Worm (Caenorhabditis elegans) whole organism, L1 larva: ENCODE measurements around the gene enu-3.1.
"Not testable (repeated sequence)": the region's sequence is repeated elsewhere in the genome, so short reads cannot be mapped to it uniquely, and the experiment has no call there.

Experiments used
- C04F5.9 ChIP-seq: sonication (generic microtip); optimal IDR thresholded peaks from 2 replicates; lab custom pipeline; 2016; ENCODE audit warnings: missing genetic modification characterization, missing compliant biosample characterization
- Y116A8C.19 ChIP-seq: sonication (generic microtip); optimal IDR thresholded peaks from 2 replicates; lab custom pipeline; 2016; ENCODE audit warnings: missing compliant biosample characterization, missing genetic modification characterization, borderline replicate concordance
- aha-1 ChIP-seq: fragments of 150-350 bp; optimal IDR thresholded peaks from 2 replicates; lab custom pipeline; 2014; ENCODE audit warnings: missing biosample characterization, missing genetic modification characterization
- ceh-63 ChIP-seq: fragments of 200-800 bp; sonication (Bioruptor generic); optimal IDR thresholded peaks from 2 replicates; lab custom pipeline; 2018; ENCODE audit warnings: mild to moderate bottlenecking, missing genetic modification characterization, missing compliant biosample characterization
- ceh-8 ChIP-seq: fragments of 200-800 bp; sonication (Bioruptor generic); optimal IDR thresholded peaks from 2 replicates; lab custom pipeline; 2018; ENCODE audit warnings: mild to moderate bottlenecking, missing genetic modification characterization, moderate library complexity, missing compliant biosample characterization
- ceh-82 ChIP-seq, 3 experiments: fragments of 150-350 bp in 1 of 3; sonication (generic microtip) in 2 of 3; optimal IDR thresholded peaks; 2 replicates each; lab custom pipeline; 2014 to 2017; ENCODE audit warnings: missing biosample characterization in 3 of 3, missing genetic modification characterization in 3 of 3
- dsc-1 ChIP-seq: sonication (generic microtip); optimal IDR thresholded peaks from 2 replicates; lab custom pipeline; 2016; ENCODE audit warnings: mild to moderate bottlenecking, missing genetic modification characterization, missing compliant biosample characterization
- efl-1 ChIP-seq, 4 experiments: fragments of 150-350 bp; optimal IDR thresholded peaks in 3 of 4; peaks in 1 of 4; 1 replicate in 1 of 4; 2 replicates in 3 of 4; lab custom pipeline; 2014; ENCODE audit warnings: missing biosample characterization in 2 of 4, missing genetic modification characterization in 2 of 4, missing genetic modification reagents in 2 of 4
- egl-27 ChIP-seq, 2 experiments: fragments of 150-350 bp in 1 of 2; sonication (generic microtip); optimal IDR thresholded peaks; 3 replicates each; lab custom pipeline; 2017 to 2018; ENCODE audit warnings: missing biosample characterization in 2 of 2, missing genetic modification characterization in 2 of 2, missing genetic modification reagents in 2 of 2
- fkh-10 ChIP-seq: sonication (generic microtip); optimal IDR thresholded peaks from 2 replicates; lab custom pipeline; 2017; ENCODE audit warnings: missing biosample characterization, missing genetic modification reagents, missing genetic modification characterization
- grh-1 ChIP-seq: fragments of 200-800 bp; sonication (Bioruptor generic); IDR thresholded peaks from 2 replicates; pipeline ENCODE4 v1.3.6; 2022; ENCODE audit warnings: missing genetic modification reagents, missing genetic modification characterization, missing compliant biosample characterization
- hlh-4 ChIP-seq: sonication (generic microtip); optimal IDR thresholded peaks from 2 replicates; lab custom pipeline; 2016; ENCODE audit warnings: mild to moderate bottlenecking, missing genetic modification characterization, missing compliant biosample characterization
- hpl-2 ChIP-seq: fragments of 150-350 bp; optimal IDR thresholded peaks from 2 replicates; lab custom pipeline; 2014; ENCODE audit warnings: missing biosample characterization, missing genetic modification reagents, missing genetic modification characterization
- jun-1 ChIP-seq: fragments of 150-350 bp; optimal IDR thresholded peaks from 2 replicates; lab custom pipeline; 2014; ENCODE audit warnings: missing biosample characterization, missing genetic modification reagents, missing genetic modification characterization
- lin-15B ChIP-seq: fragments of 150-350 bp; sonication (generic microtip); optimal IDR thresholded peaks from 3 replicates; lab custom pipeline; 2014; ENCODE audit warnings: missing biosample characterization, missing genetic modification characterization
- lir-3 ChIP-seq: sonication (generic microtip); optimal IDR thresholded peaks from 2 replicates; lab custom pipeline; 2016; ENCODE audit warnings: mild to moderate bottlenecking, missing genetic modification characterization, moderate library complexity, missing compliant biosample characterization; ENCODE audit not compliant: poor library complexity
- mab-9 ChIP-seq: fragments of 200-800 bp; sonication (Bioruptor generic); IDR thresholded peaks from 2 replicates; pipeline ENCODE4 v1.3.6; 2022; ENCODE audit warnings: missing genetic modification reagents, missing genetic modification characterization, missing compliant biosample characterization
- mef-2 ChIP-seq: fragments of 150-350 bp; optimal IDR thresholded peaks from 2 replicates; lab custom pipeline; 2014; ENCODE audit warnings: missing biosample characterization, missing genetic modification characterization
- mep-1 ChIP-seq: fragments of 150-350 bp; optimal IDR thresholded peaks from 2 replicates; lab custom pipeline; 2014; ENCODE audit warnings: missing biosample characterization, missing genetic modification characterization
- nhr-11 ChIP-seq: fragments of 150-350 bp; optimal IDR thresholded peaks from 2 replicates; lab custom pipeline; 2014; ENCODE audit warnings: missing biosample characterization, missing genetic modification characterization
- nhr-20 ChIP-seq: sonication (generic microtip); optimal IDR thresholded peaks from 2 replicates; lab custom pipeline; 2016; ENCODE audit warnings: mild to moderate bottlenecking, missing genetic modification characterization, missing compliant biosample characterization
- nhr-71 ChIP-seq: sonication (generic microtip); optimal IDR thresholded peaks from 2 replicates; lab custom pipeline; 2016; ENCODE audit warnings: mild to moderate bottlenecking, missing genetic modification characterization, moderate library complexity, missing compliant biosample characterization
- nhr-77 ChIP-seq: fragments of 150-350 bp; optimal IDR thresholded peaks from 2 replicates; lab custom pipeline; 2014; ENCODE audit warnings: missing biosample characterization, missing genetic modification characterization
- nhr-85 ChIP-seq: sonication (generic microtip); peaks from one replicate; lab custom pipeline; 2016; ENCODE audit warnings: missing genetic modification characterization, inconsistent platforms, missing compliant biosample characterization
- pag-3 ChIP-seq: sonication (generic microtip); optimal IDR thresholded peaks from 2 replicates; lab custom pipeline; 2017; ENCODE audit warnings: missing genetic modification characterization, mild to moderate bottlenecking, missing compliant biosample characterization, antibody characterized with exemption, borderline replicate concordance; ENCODE audit not compliant: insufficient read depth
- pax-3 ChIP-seq: fragments of 200-800 bp; sonication (Bioruptor generic); optimal IDR thresholded peaks from 2 replicates; lab custom pipeline; 2018; ENCODE audit warnings: mild to moderate bottlenecking, missing genetic modification characterization, moderate library complexity, missing compliant biosample characterization
- rnt-1 ChIP-seq: sonication (generic microtip); optimal IDR thresholded peaks from 2 replicates; lab custom pipeline; 2016; ENCODE audit warnings: mild to moderate bottlenecking, missing genetic modification characterization, moderate library complexity, missing compliant biosample characterization
- sox-4 ChIP-seq: sonication (generic microtip); optimal IDR thresholded peaks from 2 replicates; lab custom pipeline; 2016; ENCODE audit warnings: missing genetic modification characterization, missing compliant biosample characterization
- sptf-1 ChIP-seq: fragments of 150-350 bp; optimal IDR thresholded peaks from 2 replicates; lab custom pipeline; 2014; ENCODE audit warnings: missing biosample characterization, missing genetic modification characterization
- tbx-2 ChIP-seq: sonication (generic microtip); optimal IDR thresholded peaks from 2 replicates; lab custom pipeline; 2016; ENCODE audit warnings: missing genetic modification characterization, missing compliant biosample characterization
- tlp-1 ChIP-seq: fragments of 150-350 bp; optimal IDR thresholded peaks from 2 replicates; lab custom pipeline; 2014; ENCODE audit warnings: missing biosample characterization, missing genetic modification characterization
- xbp-1 ChIP-seq: sonication (generic microtip); optimal IDR thresholded peaks from 2 replicates; lab custom pipeline; 2016; ENCODE audit warnings: missing genetic modification characterization, missing compliant biosample characterization
- zag-1 ChIP-seq: fragments of 150-350 bp; optimal IDR thresholded peaks from 2 replicates; lab custom pipeline; 2014; ENCODE audit warnings: missing biosample characterization, missing genetic modification characterization

enu-3.1 gene

ce11 chrIII:10432104-10432503 lies 4.0 kb upstream of the enu-3.1 start (continued):
- TF ChIP-seq mep-1 (no peak), ceh-8 (GFP tag; lab: Kevin White, UChicago) (no peak), nhr-20 (tag; lab: Kevin White, UChicago) (peak; percentile 22), efl-1 (optimal IDR thresholded peaks at IDR 0.05; lab: Kevin White, UChicago) (peak; percentile 6 to 36), efl-1 (GFP tag; optimal IDR thresholded peaks at IDR 0.05 in 1 of 2; lab: Kevin White, UChicago) (peak; percentile 26 to 93), tbx-2 (tag; lab: Kevin White, UChicago) (peak; percentile 3), nhr-71 (tag; lab: Kevin White, UChicago) (peak; percentile 64), ceh-63 (GFP tag; lab: Kevin White, UChicago) (no peak)

ce11 chrIII:10438780-10439179 lies 2.7 kb downstream of the enu-3.1 start, which contains the start of gene H04D03.6:
Gene H04D03.6, minus strand, starts transcription at chrIII:10438880.
- not testable (repeated sequence) for TF ChIP-seq Y116A8C.19; hlh-4 (tag; lab: Kevin White, UChicago); sox-4 (tag; lab: Kevin White, UChicago)

- no peak for TF ChIP-seq pag-3 (tag; lab: Kevin White, UChicago)
- TF ChIP-seq ceh-63 (GFP tag; lab: Kevin White, UChicago) = no peak
- no peak for TF ChIP-seq C04F5.9
Observed at ce11 chrIII:10442355-10443140, 6.5 kb downstream of the enu-3.1 start, which contains the start of the genes H04D03.2 and ecps-2. Gene H04D03.2, minus strand, starts transcription at chrIII:10442405. Gene ecps-2, plus strand, starts transcription at chrIII:10443090.

ce11 chrIII:10446730-10447129 lies 10.7 kb downstream of the enu-3.1 start, which contains the start of gene H04D03.7:
Gene H04D03.7, minus strand, starts transcription at chrIII:10446830.
- TF ChIP-seq nhr-11 (tag; lab: Kevin White, UChicago) (no peak), aha-1 (tag; lab: Kevin White, UChicago) (no peak), jun-1 (tag; lab: Kevin White, UChicago) (no peak), egl-27 (tag; optimal IDR thresholded peaks at IDR 0.05; lab: Kevin White, UChicago) (no peak), nhr-85 (tag; lab: Kevin White, UChicago) (no peak), hlh-4 (tag; lab: Kevin White, UChicago) (no peak), ceh-82 (tag; optimal IDR thresholded peaks at IDR 0.05; lab: Kevin White, UChicago) (no peak), mab-9 (GFP tag; lab: Robert Waterston, UW) (no peak), dsc-1 (tag; lab: Kevin White, UChicago) (no peak), lin-15B (tag; lab: Kevin White, UChicago) (no peak)

ce11 chrIII:10451012-10451411 lies 14.9 kb downstream of the enu-3.1 start, which contains the start of gene H04D03.4:
Gene H04D03.4, minus strand, starts transcription at chrIII:10451112.
- no peak for TF ChIP-seq fkh-10 (GFP tag; lab: Kevin White, UChicago)
- TF ChIP-seq ceh-82 (tag; optimal IDR thresholded peaks at IDR 0.05; lab: Kevin White, UChicago) = no peak
- TF ChIP-seq lir-3 (tag; lab: Kevin White, UChicago) = no peak
- TF ChIP-seq sptf-1 (tag; lab: Kevin White, UChicago) = no peak
- TF ChIP-seq pax-3 = no peak
- no peak for TF ChIP-seq hpl-2 (GFP tag; lab: Kevin White, UChicago)
- no peak for TF ChIP-seq grh-1 (GFP tag; lab: Robert Waterston, UW)
- TF ChIP-seq Y116A8C.19 = no peak
- TF ChIP-seq rnt-1 (tag; lab: Kevin White, UChicago) = no peak
- TF ChIP-seq hlh-4 (tag; lab: Kevin White, UChicago) = no peak
- TF ChIP-seq nhr-77 (tag; lab: Kevin White, UChicago) = no peak
- TF ChIP-seq nhr-85 (tag; lab: Kevin White, UChicago) = no peak
- TF ChIP-seq xbp-1 (tag; lab: Kevin White, UChicago) = no peak
- no peak for TF ChIP-seq mef-2
- no peak for TF ChIP-seq tlp-1
- no peak for TF ChIP-seq zag-1 (tag; lab: Kevin White, UChicago)
